Worm (Caenorhabditis elegans) whole organism, L4 larva: ENCODE data around the gene sre-51.

Experiments
- F44E2.7 ChIP-seq: fragments of 200-800 bp; sonication (Bioruptor generic); IDR thresholded peaks from 2 replicates; pipeline ENCODE4 v2.1.2; 2022; ENCODE audit warnings: missing genetic modification characterization, missing compliant biosample characterization
- T26A8.4 ChIP-seq: fragments of 200-800 bp; sonication (Bioruptor generic); IDR thresholded peaks from 2 replicates; pipeline ENCODE4 v1.3.6; 2022; ENCODE audit warnings: missing genetic modification characterization, missing compliant biosample characterization
- ZK337.2 ChIP-seq: fragments of 200-800 bp; sonication (Bioruptor generic); IDR thresholded peaks from 2 replicates; pipeline ENCODE4 v1.3.6; 2022; ENCODE audit warnings: missing genetic modification reagents, missing genetic modification characterization, missing compliant biosample characterization
- ZK546.5 ChIP-seq, 2 experiments: sonication (generic microtip); optimal IDR thresholded peaks; 2 replicates each; lab custom pipeline; 2017; ENCODE audit warnings: missing biosample characterization in 2 of 2, missing genetic modification characterization in 2 of 2
- aha-1 ChIP-seq: fragments of 150-350 bp; peaks from one replicate; lab custom pipeline; 2014; ENCODE audit warnings: missing biosample characterization, missing genetic modification characterization
- arid-1 ChIP-seq: fragments of 200-800 bp; sonication (Bioruptor generic); conservative IDR thresholded peaks from 2 replicates; pipeline ENCODE4 v1.3.6; 2022; ENCODE audit warnings: missing genetic modification reagents, missing genetic modification characterization, missing compliant biosample characterization
- ceh-62 ChIP-seq: sonication (generic microtip); optimal IDR thresholded peaks from 2 replicates; lab custom pipeline; 2017; ENCODE audit warnings: missing biosample characterization, missing genetic modification characterization
- ctbp-1 ChIP-seq: fragments of 200-800 bp; sonication (Bioruptor generic); IDR thresholded peaks from 2 replicates; pipeline ENCODE4 v1.3.6; 2022; ENCODE audit warnings: missing genetic modification reagents, missing genetic modification characterization, missing compliant biosample characterization
- daf-19 ChIP-seq: fragments of 200-800 bp; sonication (Bioruptor generic); conservative IDR thresholded peaks from 2 replicates; pipeline ENCODE4 v1.3.6; 2022; ENCODE audit warnings: missing genetic modification characterization, missing compliant biosample characterization
- dmd-6 ChIP-seq: fragments of 200-800 bp; sonication (Bioruptor generic); IDR thresholded peaks from 2 replicates; pipeline ENCODE4 v1.3.6; 2022; ENCODE audit warnings: missing genetic modification reagents, missing genetic modification characterization, missing compliant biosample characterization
- dmd-8 ChIP-seq: fragments of 200-800 bp; sonication (Bioruptor generic); IDR thresholded peaks from 2 replicates; pipeline ENCODE4 v1.3.6; 2022; ENCODE audit warnings: missing genetic modification characterization, missing compliant biosample characterization
- dve-1 ChIP-seq: sonication (generic microtip); optimal IDR thresholded peaks from 2 replicates; lab custom pipeline; 2017; ENCODE audit warnings: antibody characterized with exemption, mild to moderate bottlenecking, missing genetic modification characterization, missing compliant biosample characterization; ENCODE audit not compliant: insufficient read depth
- egl-43 ChIP-seq: fragments of 200-800 bp; sonication (Bioruptor generic); IDR thresholded peaks from 2 replicates; pipeline ENCODE4 v1.3.6; 2022; ENCODE audit warnings: missing genetic modification reagents, missing genetic modification characterization, missing compliant biosample characterization
- gei-8 ChIP-seq: fragments of 200-800 bp; sonication (Bioruptor generic); optimal IDR thresholded peaks from 2 replicates; lab custom pipeline; 2018; ENCODE audit warnings: mild to moderate bottlenecking, missing genetic modification characterization, missing compliant biosample characterization
- hlh-11 ChIP-seq: fragments of 200-800 bp; sonication (Bioruptor generic); optimal IDR thresholded peaks from 2 replicates; lab custom pipeline; 2018; ENCODE audit warnings: mild to moderate bottlenecking, missing genetic modification characterization, missing compliant biosample characterization
- hlh-30 ChIP-seq: sonication (generic microtip); optimal IDR thresholded peaks from 2 replicates; lab custom pipeline; 2017; ENCODE audit warnings: antibody characterized with exemption, mild to moderate bottlenecking, missing genetic modification characterization, missing compliant biosample characterization; ENCODE audit not compliant: insufficient read depth
- lim-7 ChIP-seq: fragments of 200-800 bp; sonication (Bioruptor generic); IDR thresholded peaks from 2 replicates; pipeline ENCODE4 v1.3.6; 2022; ENCODE audit warnings: missing genetic modification characterization, missing compliant biosample characterization
- lin-1 ChIP-seq: fragments of 200-800 bp; sonication (Bioruptor generic); IDR thresholded peaks from 2 replicates; pipeline ENCODE4 v1.3.6; 2022; ENCODE audit warnings: missing genetic modification reagents, missing genetic modification characterization, missing compliant biosample characterization
- lin-13 ChIP-seq: fragments of 150-350 bp; optimal IDR thresholded peaks from 2 replicates; lab custom pipeline; 2014; ENCODE audit warnings: missing biosample characterization, missing genetic modification reagents, missing genetic modification characterization
- lin-29 ChIP-seq: fragments of 200-800 bp; sonication (Bioruptor generic); IDR thresholded peaks from 2 replicates; pipeline ENCODE4 v1.3.6; 2022; ENCODE audit warnings: missing genetic modification reagents, missing genetic modification characterization, missing compliant biosample characterization
- lir-3 ChIP-seq: sonication (generic microtip); optimal IDR thresholded peaks from 2 replicates; lab custom pipeline; 2016; ENCODE audit warnings: mild to moderate bottlenecking, missing genetic modification characterization, missing compliant biosample characterization
- lsy-2 ChIP-seq, 2 experiments: fragments of 150-350 bp in 1 of 2; sonication (generic microtip) in 1 of 2; optimal IDR thresholded peaks; 2 replicates each; lab custom pipeline; 2014 to 2017; ENCODE audit warnings: missing biosample characterization in 2 of 2, missing genetic modification characterization in 2 of 2
- madf-5 ChIP-seq, 2 experiments: fragments of 200-800 bp; sonication (Bioruptor generic); IDR thresholded peaks; 2 replicates each; pipeline ENCODE4 v1.3.6; 2022; ENCODE audit warnings: missing compliant biosample characterization in 2 of 2, missing genetic modification characterization in 2 of 2
- mdl-1 ChIP-seq, 2 experiments: fragments of 150-350 bp in 1 of 2; sonication (generic microtip) in 1 of 2; optimal IDR thresholded peaks; 2 replicates each; lab custom pipeline; 2014 to 2017; ENCODE audit warnings: missing biosample characterization in 2 of 2, missing genetic modification characterization in 2 of 2
- mep-1 ChIP-seq: fragments of 150-350 bp; sonication (generic microtip); optimal IDR thresholded peaks from 3 replicates; lab custom pipeline; 2014; ENCODE audit warnings: missing biosample characterization, missing genetic modification characterization
- mes-2 ChIP-seq: sonication (generic microtip); optimal IDR thresholded peaks from 2 replicates; lab custom pipeline; 2016; ENCODE audit warnings: missing genotype, mild to moderate bottlenecking, missing genetic modification characterization, missing compliant biosample characterization; ENCODE audit not compliant: poor library complexity, severe bottlenecking
- nhr-10 ChIP-seq: fragments of 150-350 bp; optimal IDR thresholded peaks from 2 replicates; lab custom pipeline; 2014; ENCODE audit warnings: missing biosample characterization, missing genetic modification characterization
- nhr-102 ChIP-seq: sonication (generic microtip); optimal IDR thresholded peaks from 2 replicates; lab custom pipeline; 2016; ENCODE audit warnings: mild to moderate bottlenecking, missing genetic modification characterization, moderate library complexity, missing compliant biosample characterization
- nhr-25 ChIP-seq: sonication (generic microtip); optimal IDR thresholded peaks from 2 replicates; lab custom pipeline; 2017; ENCODE audit warnings: missing genetic modification characterization, mild to moderate bottlenecking, missing compliant biosample characterization, antibody characterized with exemption, moderate library complexity, borderline replicate concordance; ENCODE audit not compliant: insufficient read depth
- nhr-28 ChIP-seq: fragments of 150-350 bp; optimal IDR thresholded peaks from 2 replicates; lab custom pipeline; 2014; ENCODE audit warnings: missing biosample characterization, missing genetic modification characterization
- pha-4 ChIP-seq, 2 experiments: fragments of 150-350 bp in 1 of 2; fragments of 200-800 bp in 1 of 2; sonication (Bioruptor generic) in 1 of 2; IDR thresholded peaks in 1 of 2; optimal IDR thresholded peaks in 1 of 2; 2 replicates each; pipeline versions ENCODE4 v1.3.6 to Lab custom; 2014 to 2022; ENCODE audit warnings: missing genetic modification characterization in 2 of 2, missing genetic modification reagents in 2 of 2, missing biosample characterization in 1 of 2, missing compliant biosample characterization in 1 of 2
- rbr-2 ChIP-seq: sonication (generic microtip); optimal IDR thresholded peaks from 2 replicates; lab custom pipeline; 2016; ENCODE audit warnings: missing genotype, missing genetic modification characterization, missing compliant biosample characterization
- snpc-1.2 ChIP-seq: fragments of 200-800 bp; sonication (Bioruptor generic); IDR thresholded peaks from 2 replicates; pipeline ENCODE4 v1.3.6; 2022; ENCODE audit warnings: missing genetic modification reagents, missing genetic modification characterization, missing compliant biosample characterization
- tra-1 ChIP-seq: fragments of 200-800 bp; sonication (Bioruptor generic); IDR thresholded peaks from 2 replicates; pipeline ENCODE4 v1.3.6; 2022; ENCODE audit warnings: missing genetic modification reagents, missing genetic modification characterization, missing compliant biosample characterization
- unc-62 ChIP-seq, 3 experiments: fragments of 150-350 bp in 1 of 3; sonication (generic microtip); optimal IDR thresholded peaks in 2 of 3; peaks in 1 of 3; 1 replicate in 1 of 3; 2 replicates in 2 of 3; lab custom pipeline; 2014 to 2017; ENCODE audit warnings: missing biosample characterization in 3 of 3, missing genetic modification characterization in 3 of 3, missing genetic modification reagents in 3 of 3, missing genotype in 1 of 3
- vab-7 ChIP-seq: fragments of 200-800 bp; sonication (Bioruptor generic); IDR thresholded peaks from 2 replicates; pipeline ENCODE4 v1.3.6; 2022; ENCODE audit warnings: missing genetic modification reagents, missing genetic modification characterization, missing compliant biosample characterization
- zfp-3 ChIP-seq: fragments of 200-800 bp; sonication (Bioruptor generic); conservative IDR thresholded peaks from 2 replicates; pipeline ENCODE4 v1.3.6; 2022; ENCODE audit warnings: missing genetic modification reagents, missing genetic modification characterization, missing compliant biosample characterization

Gene sre-51

ce11 chrII:12350737-12351275, 39.1 kb downstream of the sre-51 start:
- peak in 1 of 2 experiments; percentile 40 for TF ChIP-seq lsy-2 (tag; optimal IDR thresholded peaks at IDR 0.05; lab: Kevin White, UChicago)
- peak; percentile 40 for TF ChIP-seq aha-1 (tag; lab: Kevin White, UChicago)
- TF ChIP-seq mdl-1 (tag; optimal IDR thresholded peaks at IDR 0.05; lab: Kevin White, UChicago): peak in 1 of 2 experiments; percentile 9
- peak; percentile 43 for TF ChIP-seq nhr-28
- TF ChIP-seq mes-2 (tag; lab: Kevin White, UChicago): peak; percentile 30
- no peak for TF ChIP-seq arid-1 (GFP tag; lab: Robert Waterston, UW)

- peak; percentile 58 for TF ChIP-seq dve-1 (tag; lab: Kevin White, UChicago)
- no peak for TF ChIP-seq nhr-10 (tag; lab: Kevin White, UChicago)
- no peak for TF ChIP-seq lir-3 (tag; lab: Kevin White, UChicago)
- no peak for TF ChIP-seq ceh-62 (tag; lab: Kevin White, UChicago)
- TF ChIP-seq daf-19 (GFP tag; lab: Robert Waterston, UW): no peak
- TF ChIP-seq mep-1: peak; percentile 9
- no peak for TF ChIP-seq nhr-25 (tag; lab: Kevin White, UChicago)
- no peak for TF ChIP-seq gei-8 (GFP tag; lab: Kevin White, UChicago)
- TF ChIP-seq unc-62 (GFP tag; optimal IDR thresholded peaks at IDR 0.05 in 1 of 2; lab: Kevin White, UChicago): no peak
- TF ChIP-seq unc-62 (tag; optimal IDR thresholded peaks at IDR 0.05; lab: Kevin White, UChicago): no peak
- no peak for TF ChIP-seq F44E2.7 (GFP tag; lab: Robert Waterston, UW)
- no peak for TF ChIP-seq lin-13 (GFP tag; lab: Kevin White, UChicago)
- no peak for TF ChIP-seq nhr-102 (tag; lab: Kevin White, UChicago)
- no peak for TF ChIP-seq madf-5 (GFP tag; IDR thresholded peaks at IDR 0.05; lab: Robert Waterston, UW)
- TF ChIP-seq hlh-11 (tag; lab: Kevin White, UChicago): peak; percentile 56
- TF ChIP-seq rbr-2 (tag; lab: Kevin White, UChicago): no peak
- no peak for TF ChIP-seq aha-1 (tag; lab: Kevin White, UChicago)
- no peak for TF ChIP-seq ZK546.5 (tag; optimal IDR thresholded peaks at IDR 0.05; lab: Kevin White, UChicago)
- TF ChIP-seq ctbp-1: no peak
- TF ChIP-seq hlh-30 (tag; lab: Kevin White, UChicago): no peak
- peak; percentile 34 for TF ChIP-seq nhr-28
- no peak for TF ChIP-seq vab-7 (GFP tag; lab: Robert Waterston, UW)
- TF ChIP-seq dmd-8 (GFP tag; lab: Robert Waterston, UW): no peak
- no peak for TF ChIP-seq ZK337.2
- no peak for TF ChIP-seq T26A8.4
- 0 out of 2 replicates have a peak, but pooled peaks have one; percentile 21 for TF ChIP-seq pha-4 (GFP tag; IDR thresholded peaks at IDR 0.05; lab: Robert Waterston, UW)
- TF ChIP-seq pha-4 (tag; optimal IDR thresholded peaks at IDR 0.05; lab: Kevin White, UChicago): no peak
- TF ChIP-seq dmd-6 (GFP tag; lab: Robert Waterston, UW): peak; percentile 65; the same call in 1 of the 2 replicates
- no peak for TF ChIP-seq mdl-1 (tag; optimal IDR thresholded peaks at IDR 0.05; lab: Kevin White, UChicago)
- TF ChIP-seq tra-1: peak; percentile 62; the same call in 1 of the 2 replicates
Observed at ce11 chrII:12352115-12352514, 40.5 kb downstream of the sre-51 start, which contains the start of gene ras-1. Gene ras-1 (minus strand): TSS chrII:12352243.

ce11 chrII:12353104-12353503, 41.4 kb downstream of the sre-51 start:
- no peak for TF ChIP-seq egl-43
- TF ChIP-seq lin-29 (GFP tag; lab: Robert Waterston, UW): no peak
- TF ChIP-seq lin-1 (GFP tag; lab: Robert Waterston, UW): no peak
- no peak for TF ChIP-seq nhr-28
- TF ChIP-seq zfp-3: no peak
- TF ChIP-seq lim-7 (GFP tag; lab: Robert Waterston, UW): no peak
- TF ChIP-seq snpc-1.2 (GFP tag; lab: Robert Waterston, UW): no peak
- no peak for TF ChIP-seq nhr-10 (tag; lab: Kevin White, UChicago)
- TF ChIP-seq arid-1 (GFP tag; lab: Robert Waterston, UW): no peak
